Fruit fly (Drosophila melanogaster): ENCODE measurements around the gene Nprl2.

The Nprl2 gene

DNA sequence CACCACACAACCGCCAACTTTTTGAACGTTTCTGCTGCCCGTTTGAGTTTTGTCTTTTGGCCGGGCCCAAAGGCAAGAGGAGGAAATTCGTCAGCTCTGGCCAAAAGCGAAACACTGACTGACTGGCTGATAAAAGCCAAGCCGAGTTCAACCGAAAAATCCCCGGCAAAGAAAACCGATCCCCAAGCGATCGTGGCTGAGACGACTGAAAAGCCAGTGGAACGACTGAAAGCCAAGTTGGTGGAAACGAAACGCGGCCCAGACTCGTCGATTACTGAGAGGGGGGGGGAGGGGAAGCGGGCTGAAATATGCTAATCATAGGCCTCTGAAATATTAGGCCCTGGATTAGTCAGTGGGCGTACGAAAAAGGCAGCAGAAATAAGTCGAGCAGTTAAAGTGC is 7.7 kb downstream of the Nprl2 start, which contains the start of gene CG13003:
Gene CG13003 (minus strand): TSS at position 120 of the 400 bp plus-strand sequence.
- TF ChIP-seq tj (GFP tag; optimal IDR thresholded peaks at IDR 0.05) (no peak), CG7101 (tag; optimal IDR thresholded peaks at IDR 0.05) (no peak), CG33017 (tag; optimal IDR thresholded peaks at IDR 0.05) (no peak), cic (GFP tag; optimal IDR thresholded peaks at IDR 0.05) (no peak), CG12768 (GFP tag; optimal IDR thresholded peaks at IDR 0.05) (no peak), cnc (optimal IDR thresholded peaks at IDR 0.05) (no peak), pad (GFP tag; optimal IDR thresholded peaks at IDR 0.05) (no peak), CG7045 (GFP tag; optimal IDR thresholded peaks at IDR 0.05) (no peak), toe (GFP tag; optimal IDR thresholded peaks at IDR 0.05) (no peak), CG5204 (GFP tag; optimal IDR thresholded peaks at IDR 0.05) (no peak), ovo (GFP tag; optimal IDR thresholded peaks at IDR 0.05) (no peak)

DNA sequence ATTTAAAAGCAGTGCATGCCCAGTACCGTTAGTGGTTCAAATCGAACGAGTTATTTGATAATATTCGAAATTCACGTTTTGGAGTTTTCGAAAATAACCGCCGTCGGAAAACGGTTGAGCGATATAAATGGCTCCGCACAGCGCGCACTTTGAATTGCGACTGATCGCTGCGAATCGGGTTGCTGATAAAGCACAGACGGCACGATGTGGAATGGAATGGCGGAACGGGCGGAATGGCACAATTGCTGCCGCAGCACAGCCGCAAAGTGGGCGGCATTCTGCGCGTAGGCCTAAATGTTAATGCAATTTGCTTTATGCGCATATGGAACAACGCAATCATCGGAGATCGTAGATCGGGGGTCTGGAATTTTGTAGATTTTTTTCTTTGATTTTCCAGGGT is 9.5 kb downstream of the Nprl2 start:
- TF ChIP-seq CG1620 (GFP tag; optimal IDR thresholded peaks at IDR 0.05): no peak
- no peak for TF ChIP-seq Hr96 (GFP tag; optimal IDR thresholded peaks at IDR 0.05)
- TF ChIP-seq ovo (GFP tag; optimal IDR thresholded peaks at IDR 0.05): no peak
- TF ChIP-seq tj (GFP tag; optimal IDR thresholded peaks at IDR 0.05): no peak

DNA sequence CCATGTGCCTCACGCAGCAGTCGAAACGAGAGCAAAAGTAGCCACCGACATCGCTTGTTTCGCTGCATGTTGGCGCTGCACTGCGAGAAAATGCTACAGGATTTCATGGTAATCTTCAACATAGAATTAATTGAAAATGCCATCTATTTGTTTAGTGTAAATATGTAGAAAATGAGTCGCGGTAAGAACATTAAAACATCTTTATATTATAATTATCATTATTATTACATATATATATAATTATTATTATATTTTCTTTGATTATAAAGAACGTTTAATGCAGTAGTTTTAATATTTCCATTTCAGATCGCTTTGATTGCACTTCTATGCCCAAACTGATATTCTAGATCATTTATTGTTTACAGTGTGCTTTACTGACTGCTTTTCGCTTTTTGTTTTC is 11.1 kb downstream of the Nprl2 start:
- TF ChIP-seq cnc (optimal IDR thresholded peaks at IDR 0.05) (no peak), CG14711 (tag; optimal IDR thresholded peaks at IDR 0.05) (no peak), CG11617 (GFP tag; optimal IDR thresholded peaks at IDR 0.05) (no peak), CG1620 (GFP tag; optimal IDR thresholded peaks at IDR 0.05) (no peak), cic (GFP tag; optimal IDR thresholded peaks at IDR 0.05) (no peak)

DNA sequence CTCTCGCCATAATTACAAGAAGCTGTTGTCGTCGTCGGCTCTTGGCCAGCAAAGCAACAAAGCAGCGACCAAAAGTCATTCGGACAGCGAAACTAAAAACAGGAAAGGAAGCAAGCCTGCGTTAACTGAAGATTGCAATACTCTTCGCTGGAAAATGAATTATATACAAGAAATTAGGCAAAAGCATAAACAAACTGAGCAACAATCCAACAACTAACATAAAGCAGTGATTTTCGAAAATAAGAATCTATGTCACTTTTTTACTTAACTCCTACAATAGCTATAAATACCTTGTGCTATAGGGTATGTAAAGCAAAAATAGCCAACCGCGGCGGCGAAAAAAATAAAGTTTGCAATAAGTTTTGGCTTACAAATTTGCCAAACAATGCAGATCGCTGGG is 12.4 kb downstream of the Nprl2 start:
- TF ChIP-seq CG7045 (GFP tag; optimal IDR thresholded peaks at IDR 0.05): no peak
- no peak for TF ChIP-seq pad (GFP tag; optimal IDR thresholded peaks at IDR 0.05)
- TF ChIP-seq Crg-1 (GFP tag; optimal IDR thresholded peaks at IDR 0.05): no peak
- TF ChIP-seq CG5204 (GFP tag; optimal IDR thresholded peaks at IDR 0.05): no peak
- no peak for TF ChIP-seq tj (GFP tag; optimal IDR thresholded peaks at IDR 0.05)
- TF ChIP-seq Mnt (GFP tag; optimal IDR thresholded peaks at IDR 0.05): no peak
- TF ChIP-seq Clk (GFP tag; optimal IDR thresholded peaks at IDR 0.05): no peak
- TF ChIP-seq CG14711 (tag; optimal IDR thresholded peaks at IDR 0.05): no peak
- TF ChIP-seq Hr96 (GFP tag; optimal IDR thresholded peaks at IDR 0.05): no peak
- TF ChIP-seq CG33017 (tag; optimal IDR thresholded peaks at IDR 0.05): no peak
- no peak for TF ChIP-seq cnc (optimal IDR thresholded peaks at IDR 0.05)
- TF ChIP-seq bab1 (GFP tag; optimal IDR thresholded peaks at IDR 0.05): no peak
- no peak for TF ChIP-seq CG7101 (tag; optimal IDR thresholded peaks at IDR 0.05)
- TF ChIP-seq toe (GFP tag; optimal IDR thresholded peaks at IDR 0.05): no peak

DNA sequence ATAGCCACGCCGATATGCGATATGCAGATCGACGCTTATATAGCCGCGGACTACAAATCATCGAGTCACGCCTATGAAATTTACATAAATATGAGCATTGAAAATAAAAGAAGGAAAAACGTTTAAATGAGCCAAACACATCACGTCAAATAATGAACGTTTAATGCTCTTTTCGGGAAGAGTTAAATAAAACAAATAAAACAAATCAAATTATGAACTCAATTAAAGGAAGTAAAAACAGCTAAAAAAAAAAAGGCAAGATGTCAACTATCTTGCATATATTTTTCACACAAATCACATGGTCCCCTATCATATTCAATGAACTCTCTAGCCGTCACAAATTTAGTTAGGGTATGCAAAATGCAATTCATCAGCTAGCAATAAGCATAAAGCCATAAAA is 16.5 kb downstream of the Nprl2 start:
- TF ChIP-seq cnc (optimal IDR thresholded peaks at IDR 0.05) (no peak), CG7045 (GFP tag; optimal IDR thresholded peaks at IDR 0.05) (no peak), CG33017 (tag; optimal IDR thresholded peaks at IDR 0.05) (no peak), Crg-1 (GFP tag; optimal IDR thresholded peaks at IDR 0.05) (no peak), CG1620 (GFP tag; optimal IDR thresholded peaks at IDR 0.05) (no peak), toe (GFP tag; optimal IDR thresholded peaks at IDR 0.05) (no peak), pad (GFP tag; optimal IDR thresholded peaks at IDR 0.05) (no peak), CG12768 (GFP tag; optimal IDR thresholded peaks at IDR 0.05) (no peak), CG11617 (GFP tag; optimal IDR thresholded peaks at IDR 0.05) (no peak), Hr96 (GFP tag; optimal IDR thresholded peaks at IDR 0.05) (no peak), ovo (GFP tag; optimal IDR thresholded peaks at IDR 0.05) (no peak), kay (GFP tag; ENCODE audit: borderline replicate concordance) (no peak), bab1 (GFP tag; optimal IDR thresholded peaks at IDR 0.05) (no peak), CG7101 (tag; optimal IDR thresholded peaks at IDR 0.05) (no peak), CG5204 (GFP tag; optimal IDR thresholded peaks at IDR 0.05) (no peak), cic (GFP tag; optimal IDR thresholded peaks at IDR 0.05) (no peak), Clk (GFP tag; optimal IDR thresholded peaks at IDR 0.05) (no peak)

DNA sequence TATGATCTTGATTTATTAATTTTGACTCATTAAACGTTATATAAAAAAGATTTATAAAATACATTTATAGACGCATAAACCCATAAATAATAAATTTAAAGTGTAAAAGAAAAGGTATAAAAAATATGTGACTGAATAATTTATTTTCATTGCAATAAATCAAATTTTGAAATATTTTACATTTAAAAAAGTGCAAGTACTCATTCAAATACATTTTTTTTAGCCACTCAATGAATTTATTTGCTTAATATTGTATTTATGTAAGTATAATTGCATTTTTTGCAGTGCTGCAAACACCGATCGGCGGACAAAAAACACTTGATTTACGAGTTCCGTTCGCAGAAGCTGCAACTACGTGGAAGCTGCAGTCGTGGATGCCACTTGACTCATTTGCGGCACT is 24.4 kb downstream of the Nprl2 start:
- no peak for TF ChIP-seq Clk (GFP tag; optimal IDR thresholded peaks at IDR 0.05)
- TF ChIP-seq CG1620 (GFP tag; optimal IDR thresholded peaks at IDR 0.05): no peak
- TF ChIP-seq CG7045 (GFP tag; optimal IDR thresholded peaks at IDR 0.05): no peak
- TF ChIP-seq CG14711 (tag; optimal IDR thresholded peaks at IDR 0.05): no peak
- TF ChIP-seq CG11617 (GFP tag; optimal IDR thresholded peaks at IDR 0.05): no peak
- TF ChIP-seq CG33017 (tag; optimal IDR thresholded peaks at IDR 0.05): no peak
- no peak for TF ChIP-seq cic (GFP tag; optimal IDR thresholded peaks at IDR 0.05)
- TF ChIP-seq CG12768 (GFP tag; optimal IDR thresholded peaks at IDR 0.05): no peak
- TF ChIP-seq Mnt (GFP tag; optimal IDR thresholded peaks at IDR 0.05): no peak
- TF ChIP-seq pad (GFP tag; optimal IDR thresholded peaks at IDR 0.05): no peak
- no peak for TF ChIP-seq bab1 (GFP tag; optimal IDR thresholded peaks at IDR 0.05)
- TF ChIP-seq Hr96 (GFP tag; optimal IDR thresholded peaks at IDR 0.05): no peak
- TF ChIP-seq ovo (GFP tag; optimal IDR thresholded peaks at IDR 0.05): no peak
- TF ChIP-seq cnc (optimal IDR thresholded peaks at IDR 0.05): no peak
- TF ChIP-seq CG7101 (tag; optimal IDR thresholded peaks at IDR 0.05): no peak
- TF ChIP-seq kay (GFP tag; ENCODE audit: borderline replicate concordance): no peak
- TF ChIP-seq CG5204 (GFP tag; optimal IDR thresholded peaks at IDR 0.05): no peak
- TF ChIP-seq toe (GFP tag; optimal IDR thresholded peaks at IDR 0.05): no peak
- no peak for TF ChIP-seq tj (GFP tag; optimal IDR thresholded peaks at IDR 0.05)
- TF ChIP-seq Crg-1 (GFP tag; optimal IDR thresholded peaks at IDR 0.05): no peak

DNA sequence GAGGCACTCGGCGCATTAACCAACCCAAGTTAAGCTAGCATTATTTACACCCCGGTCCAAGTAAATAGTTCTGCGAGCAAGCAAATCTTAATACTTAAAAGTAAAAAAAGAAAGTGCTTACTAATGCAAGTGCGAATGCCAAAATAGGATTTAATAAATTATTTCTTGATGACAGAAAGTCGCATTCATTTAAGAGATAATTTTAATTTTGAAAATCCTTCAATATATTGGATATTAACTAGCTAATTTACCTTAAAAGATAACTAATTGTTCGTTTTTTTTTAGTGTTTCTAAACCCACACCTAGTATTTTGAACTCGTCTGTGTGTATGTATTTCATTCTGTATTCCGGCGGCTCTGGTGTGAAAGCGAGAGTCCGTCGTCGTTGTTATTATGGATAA is 29.4 kb downstream of the Nprl2 start:
- TF ChIP-seq CG14711 (tag; optimal IDR thresholded peaks at IDR 0.05) (peak; percentile 6), bab1 (GFP tag; optimal IDR thresholded peaks at IDR 0.05) (peak; percentile 59), tj (GFP tag; optimal IDR thresholded peaks at IDR 0.05) (no peak), CG7101 (tag; optimal IDR thresholded peaks at IDR 0.05) (peak; percentile 22)
